Fruit fly (Drosophila melanogaster): Measurements from ENCODE around the gene CG18596.
A peak's percentile ranks its signal among the peaks of the same experiment; 100 is the strongest.

Gene CG18596

DNA sequence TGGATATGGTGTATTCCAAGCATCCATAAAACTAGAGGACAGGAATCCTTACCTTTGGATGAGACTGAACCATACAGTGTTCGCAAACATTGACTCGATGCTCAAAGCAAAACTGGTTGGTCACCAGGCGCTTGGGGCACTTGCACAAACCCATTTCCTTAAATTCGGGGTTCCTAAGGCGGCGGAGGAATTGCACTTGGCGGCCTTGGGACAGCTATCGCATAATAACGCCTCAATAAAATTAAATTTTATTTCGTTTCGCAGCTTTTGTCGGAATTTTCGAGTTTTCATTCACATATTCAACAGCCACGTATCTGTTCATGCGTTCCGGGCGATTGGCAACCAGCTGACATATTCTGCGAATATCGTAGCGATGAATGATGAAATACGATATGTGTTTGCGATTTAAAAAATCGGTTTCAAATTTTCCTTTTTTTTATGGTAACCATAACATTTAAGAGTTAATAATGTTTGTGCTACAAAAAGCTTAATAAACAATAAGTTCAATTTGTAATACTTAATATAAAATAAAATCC, 10.0 kb upstream of the CG18596 start, which contains the start of gene CG5382:
Gene CG5382, minus strand, starts transcription at position 324 of the 536 bp plus-strand sequence.
- TF ChIP-seq noc (tag; optimal IDR thresholded peaks at IDR 0.05) = no peak

DNA sequence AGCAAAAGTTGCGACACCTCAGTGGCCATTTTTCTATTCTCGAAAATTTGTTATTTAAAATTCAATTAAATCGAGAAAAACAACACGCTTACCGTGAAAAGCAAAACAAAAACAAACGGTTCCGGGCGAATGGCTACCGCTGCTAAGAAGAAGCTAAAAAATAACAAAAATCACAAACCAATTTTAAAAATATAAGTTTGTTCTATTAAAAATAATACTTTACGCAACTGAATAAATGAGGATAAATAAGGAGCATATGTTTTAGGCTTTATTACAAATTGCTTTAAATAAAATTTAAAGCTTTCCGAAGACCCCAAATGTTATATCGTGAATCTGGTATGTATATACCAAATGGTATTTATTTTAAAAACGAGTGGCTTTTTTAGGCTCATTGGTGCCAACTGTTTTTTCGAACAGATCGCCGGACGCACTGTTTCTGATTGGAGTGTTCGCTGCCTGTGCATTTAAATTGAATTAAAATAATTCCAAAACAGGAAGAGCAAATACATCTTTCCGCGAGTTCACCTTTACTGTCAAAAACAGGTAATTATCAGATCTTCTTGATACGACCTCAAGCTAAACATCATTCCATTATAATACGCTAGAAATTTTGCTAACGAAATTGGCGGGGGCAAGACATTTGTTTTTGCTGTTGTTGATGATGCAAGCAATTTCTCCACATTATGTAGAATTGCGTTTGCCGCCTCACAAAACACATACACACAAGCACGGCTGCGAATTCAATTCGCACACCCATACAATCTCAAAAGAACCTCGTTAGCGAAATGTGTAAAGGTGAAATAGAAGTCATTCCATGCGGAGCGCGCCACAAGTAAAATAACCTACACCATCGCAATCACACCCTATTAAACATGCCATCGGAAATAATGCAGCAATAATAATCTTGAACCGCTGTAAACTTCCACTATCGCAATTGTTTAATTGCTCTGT, 8.3 kb upstream of the CG18596 start, which contains the start of the genes Polr3F and PyK:
Gene Polr3F, minus strand, starts transcription at position 248 of the 951 bp plus-strand sequence.
Gene PyK, plus strand, starts transcription at position 411 of the 951 bp plus-strand sequence.
- no peak for TF ChIP-seq noc (tag; optimal IDR thresholded peaks at IDR 0.05)

DNA sequence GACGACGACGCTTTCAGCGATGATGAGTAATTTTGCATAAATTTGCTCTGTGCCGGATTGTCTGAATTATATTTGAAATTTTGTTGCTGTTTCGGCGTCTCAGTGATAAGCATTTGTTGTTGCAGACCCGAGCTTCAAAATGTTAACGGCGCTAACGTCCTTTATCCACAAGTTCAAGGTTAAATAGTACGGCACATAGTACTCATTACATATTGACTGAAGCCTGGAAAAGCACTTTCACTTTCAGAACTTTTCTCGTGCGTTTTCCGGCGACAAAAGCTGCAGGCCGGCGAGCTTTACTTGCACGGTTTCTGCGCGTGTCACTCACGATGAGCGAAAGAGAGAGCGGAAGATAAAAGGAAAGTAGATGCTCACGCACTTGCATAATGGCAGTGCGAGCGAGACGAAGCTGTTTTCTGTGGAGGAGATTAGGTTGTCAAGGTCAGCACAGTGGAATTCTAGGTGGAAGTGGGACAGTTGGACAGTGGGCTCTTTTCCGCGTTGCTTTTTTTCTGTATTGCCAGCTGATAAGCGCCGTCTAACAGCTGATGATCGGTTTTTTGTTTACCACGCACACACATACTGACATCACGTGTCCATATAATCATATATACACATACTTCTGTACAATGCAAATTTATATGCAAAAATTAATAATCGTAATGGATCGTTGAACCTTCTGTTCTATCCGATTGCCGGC, 7.5 kb upstream of the CG18596 start:
- TF ChIP-seq noc (tag; optimal IDR thresholded peaks at IDR 0.05) = peak; percentile 19

DNA sequence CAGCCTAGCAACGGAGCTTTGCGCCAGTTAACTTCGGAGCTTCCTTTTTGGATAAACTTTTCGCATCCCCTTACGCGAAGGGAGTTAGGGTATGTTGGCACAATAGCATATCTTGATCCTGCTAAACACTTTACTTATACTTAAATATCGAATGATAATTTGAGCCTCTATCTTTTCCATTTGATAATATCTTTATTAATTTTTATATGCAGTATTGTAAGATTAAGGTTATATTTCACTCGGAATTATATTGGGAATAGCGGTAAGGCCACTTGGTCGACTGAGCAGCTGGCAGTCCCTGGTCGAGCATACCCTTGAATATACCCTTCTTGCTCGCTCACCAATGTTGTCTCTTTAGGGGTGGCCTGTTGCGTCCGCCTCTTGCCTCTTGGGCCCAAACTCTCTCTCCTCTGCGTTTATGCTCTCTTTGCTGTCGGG, 6.9 kb upstream of the CG18596 start:
- TF ChIP-seq noc (tag; optimal IDR thresholded peaks at IDR 0.05) = no peak

DNA sequence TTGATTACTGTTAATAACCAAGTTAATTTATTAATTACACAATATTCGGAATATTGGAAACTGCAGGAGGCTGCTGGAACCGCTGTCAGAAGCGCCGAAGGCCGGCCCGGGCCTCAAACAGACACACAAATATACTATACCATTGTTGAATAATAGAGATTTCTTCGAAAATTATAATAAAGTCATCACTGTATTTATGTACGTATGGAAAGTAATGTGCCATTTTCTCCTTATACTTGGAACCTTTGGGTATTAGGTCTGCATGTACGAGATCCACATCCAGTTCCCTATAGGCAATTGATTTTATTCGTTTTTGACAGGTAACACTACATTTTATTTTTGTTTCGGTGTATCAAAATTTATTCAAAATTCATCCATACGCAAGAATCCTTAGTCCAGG, 3.2 kb upstream of the CG18596 start, which contains the start of gene CG7069:
Gene CG7069, plus strand, starts transcription at position 301 of the 400 bp plus-strand sequence.
- no peak for TF ChIP-seq noc (tag; optimal IDR thresholded peaks at IDR 0.05)

DNA sequence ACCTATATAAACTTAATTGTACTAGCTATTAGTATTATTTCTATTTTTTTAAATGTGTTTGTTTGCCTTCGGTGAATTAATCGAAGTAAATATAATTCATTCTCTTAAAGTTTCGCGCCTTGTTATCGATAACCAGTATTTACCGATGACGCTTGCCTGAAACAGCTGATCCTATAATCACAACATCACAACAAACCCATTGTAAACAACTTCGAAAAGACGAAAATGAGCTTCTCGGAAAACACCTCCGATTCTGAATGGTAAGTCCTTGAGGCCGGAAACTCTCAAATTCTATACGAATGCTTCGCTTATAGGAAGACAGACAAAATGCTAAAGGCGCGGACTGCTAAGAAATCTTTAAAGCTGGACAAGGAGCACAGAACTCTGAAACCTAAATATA, 4.2 kb downstream of the CG18596 start, which contains the start of gene CG34149:
Gene CG34149, plus strand, starts transcription at position 187 of the 400 bp plus-strand sequence.
- TF ChIP-seq noc (tag; optimal IDR thresholded peaks at IDR 0.05) = no peak

DNA sequence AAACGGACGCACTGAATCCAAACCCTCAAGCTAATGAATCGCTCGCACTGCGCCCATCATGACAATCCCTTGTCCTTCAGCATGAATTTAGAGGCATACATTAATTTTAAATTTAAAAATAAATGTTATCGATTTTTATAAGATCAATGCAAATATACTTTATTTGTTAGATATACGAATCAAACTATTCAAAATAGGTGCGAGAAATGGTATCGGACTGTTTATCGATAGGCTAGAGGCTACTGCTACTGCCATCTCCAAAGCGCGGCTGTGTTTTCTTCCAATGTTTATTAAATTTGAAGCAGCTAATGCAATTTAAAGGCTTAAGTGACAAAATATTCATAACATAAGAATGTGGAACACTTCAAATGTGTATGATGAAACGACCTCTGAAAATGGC, 5.4 kb downstream of the CG18596 start, which contains the start of gene CG43342:
Gene CG43342, plus strand, starts transcription at position 264 of the 400 bp plus-strand sequence.
- no peak for TF ChIP-seq noc (tag; optimal IDR thresholded peaks at IDR 0.05)

DNA sequence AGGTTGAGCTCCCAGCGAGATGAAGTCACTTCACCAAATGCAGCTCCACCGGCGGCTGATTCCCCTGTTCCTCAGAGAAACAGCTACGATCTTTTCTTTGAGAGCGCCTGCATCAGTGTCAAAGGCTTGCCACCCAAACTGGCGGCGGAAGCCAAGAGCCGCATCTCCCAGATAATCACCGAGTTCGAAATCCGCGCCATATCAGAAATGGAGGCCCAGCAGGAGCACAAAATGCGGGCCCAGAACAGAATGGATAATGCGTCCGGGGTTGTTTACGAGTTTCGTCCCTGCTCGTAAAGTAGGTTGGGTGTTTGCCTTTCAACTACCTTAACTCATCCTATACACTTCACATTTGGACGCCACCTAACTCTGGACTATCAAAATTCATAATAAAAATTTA, 6.0 kb downstream of the CG18596 start, which contains the start of gene Gpdh3:
Gene Gpdh3, plus strand, starts transcription at position 301 of the 400 bp plus-strand sequence.
- no peak for TF ChIP-seq noc (tag; optimal IDR thresholded peaks at IDR 0.05)

DNA sequence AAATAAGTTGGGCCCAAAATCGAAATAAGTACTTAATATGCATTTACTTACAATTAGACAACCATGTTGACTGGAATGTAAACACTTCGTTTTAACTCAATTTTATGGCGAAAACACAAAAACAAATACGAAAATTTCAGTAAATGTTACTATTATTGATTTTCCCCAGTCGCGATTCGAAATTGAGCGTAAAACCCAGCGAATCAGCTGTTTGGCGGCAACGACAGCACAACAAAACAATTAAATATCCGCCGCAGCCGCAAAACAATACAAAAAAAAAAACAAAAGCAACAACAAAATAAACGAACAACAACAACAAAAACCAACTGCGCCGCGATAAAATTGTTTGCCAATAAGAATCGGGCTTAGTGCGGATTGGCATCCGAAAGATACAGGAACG, 13.9 kb downstream of the CG18596 start, which contains the start of the genes CAH8 and CG7059:
Gene CAH8, minus strand, starts transcription at position 101 of the 400 bp plus-strand sequence.
Gene CG7059, plus strand, starts transcription at position 167 of the 400 bp plus-strand sequence.
- no peak for TF ChIP-seq noc (tag; optimal IDR thresholded peaks at IDR 0.05)

DNA sequence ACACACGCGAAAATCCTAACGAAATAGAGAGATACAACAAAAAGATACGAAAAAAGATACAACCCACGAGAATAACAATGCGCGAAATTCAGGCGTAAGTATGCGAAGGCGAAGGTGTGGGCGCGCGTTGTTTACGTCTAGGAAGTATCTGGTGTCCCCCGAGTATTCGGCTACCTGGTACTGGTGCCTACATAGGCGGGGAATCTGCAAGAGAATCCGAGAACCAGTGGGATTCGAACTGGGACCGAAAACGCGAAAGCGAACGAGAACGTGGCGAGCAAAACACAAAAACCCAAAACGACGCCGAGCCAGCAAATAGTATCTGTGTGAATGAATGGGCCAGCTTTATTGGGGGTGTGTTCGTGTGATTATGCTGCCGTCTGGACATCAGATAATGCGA, 14.4 kb downstream of the CG18596 start:
- no peak for TF ChIP-seq noc (tag; optimal IDR thresholded peaks at IDR 0.05)

DNA sequence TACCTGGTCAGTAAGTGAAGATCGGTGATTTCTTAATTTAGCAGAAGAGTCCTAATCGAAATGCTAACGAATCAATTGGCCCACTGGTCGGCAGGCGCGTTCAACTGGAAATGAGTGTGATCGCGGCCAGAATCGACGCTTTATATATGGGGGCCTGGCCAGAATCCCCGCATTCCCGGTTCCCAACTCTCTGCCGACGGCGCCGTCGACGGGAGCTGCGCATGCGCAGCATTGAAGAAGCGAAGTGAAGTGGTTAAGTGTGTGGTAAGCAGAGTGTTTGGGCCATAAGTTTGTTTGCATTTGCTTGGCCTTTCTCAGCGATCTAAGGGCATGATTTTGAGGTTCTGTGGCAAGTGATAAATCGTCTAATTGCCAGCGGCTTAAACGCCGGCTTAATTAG, 18.3 kb downstream of the CG18596 start, which contains the start of gene CG13857:
Gene CG13857, minus strand, starts transcription at position 101 of the 400 bp plus-strand sequence.
- no peak for TF ChIP-seq noc (tag; optimal IDR thresholded peaks at IDR 0.05)

DNA sequence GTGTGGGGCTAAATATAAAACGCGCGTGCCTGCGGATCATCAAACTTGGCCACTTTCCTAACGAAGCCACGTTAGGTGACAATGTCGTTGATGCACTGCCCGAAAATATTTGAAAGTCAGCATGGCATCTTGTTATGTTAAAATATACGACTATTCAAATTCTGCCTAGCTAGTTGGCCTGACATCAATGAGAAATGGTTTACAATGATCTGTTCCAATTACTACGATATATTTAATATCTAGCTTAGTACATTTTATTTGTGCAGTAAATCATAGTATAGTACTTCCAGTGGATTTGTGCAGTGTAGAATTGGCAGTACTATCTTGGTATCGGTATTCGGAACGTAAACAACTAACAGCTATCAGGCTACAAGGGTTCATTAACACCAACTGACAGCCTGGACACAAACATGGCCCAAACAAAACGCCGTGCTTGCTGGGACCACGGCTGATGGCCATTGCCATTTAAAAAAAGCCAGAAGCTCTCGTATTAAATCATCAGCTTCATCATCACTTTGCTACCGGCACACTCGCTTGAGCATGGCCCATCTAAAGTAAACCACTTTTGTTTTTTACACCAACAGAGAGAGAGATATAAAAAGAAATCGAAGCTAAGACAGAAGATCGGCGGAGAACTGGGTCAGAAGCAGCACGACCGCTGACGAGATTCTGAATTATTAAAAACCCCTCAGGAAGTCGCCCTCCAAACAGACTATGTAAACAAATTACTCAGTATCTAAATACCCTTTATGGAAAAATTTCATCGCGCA, 19.9 kb downstream of the CG18596 start:
- TF ChIP-seq noc (tag; optimal IDR thresholded peaks at IDR 0.05) = no peak

DNA sequence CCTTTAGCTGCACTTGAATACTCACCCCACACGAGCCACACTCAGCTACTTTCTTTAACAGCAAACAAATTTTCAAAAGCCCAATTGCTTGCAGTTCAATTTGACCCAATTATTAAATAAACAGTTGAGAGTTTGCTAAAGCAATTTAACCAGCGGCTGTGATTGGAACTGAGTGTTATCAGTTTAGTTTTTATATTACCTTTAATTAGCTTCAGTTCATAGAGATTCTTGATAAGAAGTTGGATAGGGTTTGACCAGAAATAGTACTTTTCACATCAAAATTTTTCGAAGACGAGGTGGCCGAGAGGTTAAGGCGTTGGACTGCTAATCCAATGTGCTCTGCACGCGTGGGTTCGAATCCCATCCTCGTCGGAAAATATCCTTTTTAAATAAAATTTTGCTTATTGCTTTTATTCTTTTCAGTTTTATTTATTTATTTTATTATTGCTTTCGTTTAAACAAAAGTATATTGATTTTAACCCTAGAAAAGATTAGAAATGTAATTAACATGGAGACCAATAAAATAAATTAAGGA, 20.6 kb downstream of the CG18596 start:
- TF ChIP-seq noc (tag; optimal IDR thresholded peaks at IDR 0.05) = peak; percentile 3

DNA sequence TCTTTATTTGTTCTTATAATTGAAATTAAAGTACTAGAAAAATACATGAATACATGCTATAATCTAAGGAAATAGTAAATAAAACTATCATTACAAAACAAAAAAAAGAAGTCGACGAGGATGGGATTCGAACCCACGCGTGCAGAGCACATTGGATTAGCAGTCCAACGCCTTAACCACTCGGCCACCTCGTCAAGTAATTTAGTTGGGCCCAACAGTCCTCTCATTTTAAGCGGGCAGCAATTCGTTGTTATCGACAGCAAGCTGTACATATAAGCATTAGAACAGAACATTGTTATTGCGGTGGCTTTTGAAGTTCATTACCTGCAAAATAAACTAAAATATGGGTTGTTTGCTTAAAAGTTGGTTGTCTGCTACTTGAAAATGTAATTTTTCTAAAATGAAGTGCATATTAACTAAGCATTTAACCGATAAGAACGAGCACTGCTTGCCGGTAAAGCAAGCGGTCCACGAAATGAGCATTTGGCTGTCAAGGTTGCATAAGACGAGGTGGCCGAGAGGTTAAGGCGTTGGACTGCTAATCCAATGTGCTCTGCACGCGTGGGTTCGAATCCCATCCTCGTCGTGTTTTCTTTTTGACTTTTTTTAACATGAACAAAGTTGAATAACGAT, 21.5 kb downstream of the CG18596 start:
- TF ChIP-seq noc (tag; optimal IDR thresholded peaks at IDR 0.05) = no peak

Measured in whole organism, larva.